In genomic region chr2L:6833661-6834073, dm6 we compare ENCODE assay signal across 5 fruit fly cellular contexts.
TF ChIP-seq lines count a peak whose summit lies in the region.

No protein-coding gene starts in this region.

- no peak for TF ChIP-seq CTCF in whole organism, embryonic (GFP tag; optimal IDR thresholded peaks at IDR 0.05; lab: Kevin White, UChicago)

TF ChIP-seq in whole organism, 6 proteins besides CTCF, POLR2A, EP300 and RAD21:
- peak; percentile 54 for TF ChIP-seq CG8478 (optimal IDR thresholded peaks at IDR 0.05; lab: Kevin White, UChicago)
- TF ChIP-seq Dll (optimal IDR thresholded peaks at IDR 0.05; lab: Kevin White, UChicago), result peak; percentile 43
- TF ChIP-seq psq (optimal IDR thresholded peaks at IDR 0.05; lab: Kevin White, UChicago), result no peak

TF ChIP-seq in whole organism, adult, 20 proteins besides CTCF, POLR2A, EP300 and RAD21:
- TF ChIP-seq ovo (GFP tag; optimal IDR thresholded peaks at IDR 0.05; lab: Kevin White, UChicago) (no peak), cnc (optimal IDR thresholded peaks at IDR 0.05; lab: Kevin White, UChicago) (no peak), toe (GFP tag; optimal IDR thresholded peaks at IDR 0.05; lab: Kevin White, UChicago) (no peak), cic (GFP tag; optimal IDR thresholded peaks at IDR 0.05; lab: Kevin White, UChicago) (no peak), Clk (GFP tag; optimal IDR thresholded peaks at IDR 0.05; lab: Kevin White, UChicago) (no peak), CG7045 (GFP tag; optimal IDR thresholded peaks at IDR 0.05; lab: Kevin White, UChicago) (no peak), CG5204 (GFP tag; optimal IDR thresholded peaks at IDR 0.05; lab: Kevin White, UChicago) (no peak), kay (GFP tag; lab: Kevin White, UChicago; ENCODE audit: borderline replicate concordance) (no peak), pad (GFP tag; optimal IDR thresholded peaks at IDR 0.05; lab: Kevin White, UChicago) (peak; percentile 21)

TF ChIP-seq in whole organism, embryonic, 481 proteins besides CTCF, POLR2A, EP300 and RAD21 (continues in another document):
- TF ChIP-seq CG6689 (GFP tag; IDR thresholded peaks at IDR 0.05; lab: Robert Waterston, UW) (no peak), jumu (GFP tag; optimal IDR thresholded peaks at IDR 0.05; lab: Kevin White, UChicago) (no peak), sna (GFP tag; IDR thresholded peaks at IDR 0.05; lab: Robert Waterston, UW; ENCODE audit: partially characterized antibody) (peak; percentile 38; the same call in 1 of the 2 replicates), CG8924 (tag; optimal IDR thresholded peaks at IDR 0.05; lab: Kevin White, UChicago) (peak; percentile 20), gce (GFP tag; IDR thresholded peaks at IDR 0.05; lab: Robert Waterston, UW) (no peak), Trl (optimal IDR thresholded peaks at IDR 0.05; lab: Kevin White, UChicago) (peak; percentile 73), Trl (GFP tag; optimal IDR thresholded peaks at IDR 0.05; lab: Kevin White, UChicago) (no peak), nmo (GFP tag; optimal IDR thresholded peaks at IDR 0.05; lab: Kevin White, UChicago) (peak; percentile 6), Antp (GFP tag; optimal IDR thresholded peaks at IDR 0.05; lab: Kevin White, UChicago) (no peak), fd102C (GFP tag; optimal IDR thresholded peaks at IDR 0.05; lab: Kevin White, UChicago) (no peak), aop (GFP tag; IDR thresholded peaks at IDR 0.05; lab: Robert Waterston, UW) (peak; percentile 88), HLH54F (GFP tag; optimal IDR thresholded peaks at IDR 0.05; lab: Kevin White, UChicago) (no peak), CG1603 (tag; optimal IDR thresholded peaks at IDR 0.05; lab: Kevin White, UChicago) (peak; percentile 19), CG10366 (GFP tag; IDR thresholded peaks at IDR 0.05; lab: Robert Waterston, UW) (no peak), sr (GFP tag; IDR thresholded peaks at IDR 0.05; lab: Robert Waterston, UW) (peak; percentile 73), CG8281 (tag; optimal IDR thresholded peaks at IDR 0.05; lab: Kevin White, UChicago) (no peak), lab (GFP tag; optimal IDR thresholded peaks at IDR 0.05; lab: Kevin White, UChicago) (peak; percentile 9), cg (GFP tag; optimal IDR thresholded peaks at IDR 0.05; lab: Kevin White, UChicago) (peak; percentile 99), CoRest (tag; optimal IDR thresholded peaks at IDR 0.05; lab: Kevin White, UChicago) (peak; percentile 47), CG12219 (GFP tag; optimal IDR thresholded peaks at IDR 0.05; lab: Kevin White, UChicago) (no peak), dan (GFP tag; IDR thresholded peaks at IDR 0.05; lab: Robert Waterston, UW) (no peak), CG2120 (GFP tag; optimal IDR thresholded peaks at IDR 0.05; lab: Kevin White, UChicago) (no peak), CG11696 (GFP tag; IDR thresholded peaks at IDR 0.05; lab: Robert Waterston, UW) (0 out of 2 replicates have a peak, but pooled peaks have one; percentile 24), vvl (GFP tag; IDR thresholded peaks at IDR 0.05; lab: Robert Waterston, UW) (peak; percentile 46), CG8765 (GFP tag; IDR thresholded peaks at IDR 0.05; lab: Robert Waterston, UW) (no peak), twi (tag; optimal IDR thresholded peaks at IDR 0.05; lab: Kevin White, UChicago) (no peak), CG34224 (GFP tag; IDR thresholded peaks at IDR 0.05; lab: Robert Waterston, UW; ENCODE audit: partially characterized antibody) (no peak)

TF ChIP-seq in whole organism, prepupa, 60 proteins besides CTCF, POLR2A, EP300 and RAD21:
- no peak for TF ChIP-seq Eip78C (GFP tag; lab: Kevin White, UChicago)
- peak; percentile 36 for TF ChIP-seq fkh (GFP tag; optimal IDR thresholded peaks at IDR 0.05; lab: Kevin White, UChicago)

TF ChIP-seq in whole organism, wandering third instar larva, 38 proteins besides CTCF, POLR2A, EP300 and RAD21:
- no peak for TF ChIP-seq fru (GFP tag; optimal IDR thresholded peaks at IDR 0.05; lab: Kevin White, UChicago)
- no peak for TF ChIP-seq GATAd (GFP tag; optimal IDR thresholded peaks at IDR 0.05; lab: Kevin White, UChicago)
- TF ChIP-seq N (GFP tag; optimal IDR thresholded peaks at IDR 0.05; lab: Kevin White, UChicago), result peak; percentile 70
TF ChIP-seq in whole organism, wandering third instar larva: peak in this region for 1.
